Worm (Caenorhabditis elegans) whole organism, L4 larva: Measurements from ENCODE around the gene dhs-12.

Source experiments
- D1046.2 ChIP-seq: fragments of 200-800 bp; sonication (Bioruptor generic); IDR thresholded peaks from 2 replicates; pipeline ENCODE4 v1.3.6; 2022; ENCODE audit warnings: missing genetic modification characterization, missing compliant biosample characterization
- F26F4.8 ChIP-seq: fragments of 200-800 bp; sonication (Bioruptor generic); conservative IDR thresholded peaks from 2 replicates; pipeline ENCODE4 v1.3.6; 2022; ENCODE audit warnings: missing genetic modification characterization, missing compliant biosample characterization
- F44E2.7 ChIP-seq: fragments of 200-800 bp; sonication (Bioruptor generic); IDR thresholded peaks from 2 replicates; pipeline ENCODE4 v2.1.2; 2022; ENCODE audit warnings: missing genetic modification characterization, missing compliant biosample characterization
- F49E8.2 ChIP-seq: sonication (generic microtip); optimal IDR thresholded peaks from 2 replicates; lab custom pipeline; 2016; ENCODE audit warnings: missing compliant biosample characterization, mild to moderate bottlenecking, missing genetic modification characterization, borderline replicate concordance
- T20F7.1 ChIP-seq: fragments of 200-800 bp; sonication (Bioruptor generic); optimal IDR thresholded peaks from 2 replicates; lab custom pipeline; 2018; ENCODE audit warnings: mild to moderate bottlenecking, missing genetic modification characterization, missing compliant biosample characterization
- Y105C5A.15 ChIP-seq: fragments of 200-800 bp; sonication (Bioruptor generic); IDR thresholded peaks from 2 replicates; pipeline ENCODE4 v1.3.6; 2022; ENCODE audit warnings: missing genetic modification characterization, missing compliant biosample characterization
- Y75B8A.6 ChIP-seq: fragments of 200-800 bp; sonication (Bioruptor generic); IDR thresholded peaks from 2 replicates; pipeline ENCODE4 v1.3.6; 2022; ENCODE audit warnings: missing genetic modification reagents, missing genetic modification characterization, missing compliant biosample characterization
- ZK337.2 ChIP-seq: fragments of 200-800 bp; sonication (Bioruptor generic); IDR thresholded peaks from 2 replicates; pipeline ENCODE4 v1.3.6; 2022; ENCODE audit warnings: missing genetic modification reagents, missing genetic modification characterization, missing compliant biosample characterization
- ZK546.5 ChIP-seq, 2 experiments: sonication (generic microtip); optimal IDR thresholded peaks; 2 replicates each; lab custom pipeline; 2017; ENCODE audit warnings: missing biosample characterization in 2 of 2, missing genetic modification characterization in 2 of 2
- aha-1 ChIP-seq: fragments of 150-350 bp; peaks from one replicate; lab custom pipeline; 2014; ENCODE audit warnings: missing biosample characterization, missing genetic modification characterization
- aly-2 ChIP-seq: sonication (generic microtip); optimal IDR thresholded peaks from 2 replicates; lab custom pipeline; 2018; ENCODE audit warnings: missing biosample characterization, missing genetic modification characterization
- ama-1 ChIP-seq: fragments of 150-350 bp; optimal IDR thresholded peaks from 2 replicates; lab custom pipeline; 2014; ENCODE audit warnings: inconsistent platforms, mixed read lengths
- arid-1 ChIP-seq: fragments of 200-800 bp; sonication (Bioruptor generic); conservative IDR thresholded peaks from 2 replicates; pipeline ENCODE4 v1.3.6; 2022; ENCODE audit warnings: missing genetic modification reagents, missing genetic modification characterization, missing compliant biosample characterization
- ceh-20 ChIP-seq: fragments of 200-800 bp; sonication (Bioruptor generic); IDR thresholded peaks from 2 replicates; pipeline ENCODE4 v1.3.6; 2022; ENCODE audit warnings: missing genetic modification reagents, missing genetic modification characterization, missing compliant biosample characterization
- ceh-44 ChIP-seq: fragments of 200-800 bp; sonication (Bioruptor generic); IDR thresholded peaks from 2 replicates; pipeline ENCODE4 v1.3.6; 2022; ENCODE audit warnings: missing genetic modification reagents, missing genetic modification characterization, missing compliant biosample characterization
- ceh-62 ChIP-seq: sonication (generic microtip); optimal IDR thresholded peaks from 2 replicates; lab custom pipeline; 2017; ENCODE audit warnings: missing biosample characterization, missing genetic modification characterization
- cey-2 ChIP-seq: sonication (generic microtip); optimal IDR thresholded peaks from 3 replicates; lab custom pipeline; 2017; ENCODE audit warnings: missing genetic modification characterization, mild to moderate bottlenecking, missing compliant biosample characterization, antibody characterized with exemption, borderline replicate concordance; ENCODE audit not compliant: insufficient read depth
- ctbp-1 ChIP-seq: fragments of 200-800 bp; sonication (Bioruptor generic); IDR thresholded peaks from 2 replicates; pipeline ENCODE4 v1.3.6; 2022; ENCODE audit warnings: missing genetic modification reagents, missing genetic modification characterization, missing compliant biosample characterization
- daf-12 ChIP-seq: fragments of 150-350 bp; optimal IDR thresholded peaks from 2 replicates; lab custom pipeline; 2014; ENCODE audit warnings: missing biosample characterization, missing genetic modification reagents, missing genetic modification characterization
- daf-8 ChIP-seq: fragments of 200-800 bp; sonication (Bioruptor generic); IDR thresholded peaks from 2 replicates; pipeline ENCODE4 v1.3.6; 2022; ENCODE audit warnings: missing genetic modification characterization, missing compliant biosample characterization
- dmd-6 ChIP-seq: fragments of 200-800 bp; sonication (Bioruptor generic); IDR thresholded peaks from 2 replicates; pipeline ENCODE4 v1.3.6; 2022; ENCODE audit warnings: missing genetic modification reagents, missing genetic modification characterization, missing compliant biosample characterization
- dpl-1 ChIP-seq: fragments of 150-350 bp; optimal IDR thresholded peaks from 2 replicates; lab custom pipeline; 2014; ENCODE audit warnings: missing biosample characterization, missing genetic modification reagents, missing genetic modification characterization
- dve-1 ChIP-seq: sonication (generic microtip); optimal IDR thresholded peaks from 2 replicates; lab custom pipeline; 2017; ENCODE audit warnings: antibody characterized with exemption, mild to moderate bottlenecking, missing genetic modification characterization, missing compliant biosample characterization; ENCODE audit not compliant: insufficient read depth
- egl-27 ChIP-seq: sonication (generic microtip); optimal IDR thresholded peaks from 3 replicates; lab custom pipeline; 2017; ENCODE audit warnings: missing biosample characterization, missing genetic modification reagents, missing genetic modification characterization
- gei-8 ChIP-seq: fragments of 200-800 bp; sonication (Bioruptor generic); optimal IDR thresholded peaks from 2 replicates; lab custom pipeline; 2018; ENCODE audit warnings: mild to moderate bottlenecking, missing genetic modification characterization, missing compliant biosample characterization
- hlh-30 ChIP-seq: sonication (generic microtip); optimal IDR thresholded peaks from 2 replicates; lab custom pipeline; 2017; ENCODE audit warnings: antibody characterized with exemption, mild to moderate bottlenecking, missing genetic modification characterization, missing compliant biosample characterization; ENCODE audit not compliant: insufficient read depth
- lin-13 ChIP-seq: fragments of 150-350 bp; optimal IDR thresholded peaks from 2 replicates; lab custom pipeline; 2014; ENCODE audit warnings: missing biosample characterization, missing genetic modification reagents, missing genetic modification characterization
- lin-15B ChIP-seq: fragments of 150-350 bp; sonication (generic microtip); optimal IDR thresholded peaks from 3 replicates; lab custom pipeline; 2014; ENCODE audit warnings: missing biosample characterization, missing genetic modification characterization
- lin-38 ChIP-seq: fragments of 200-800 bp; sonication (Bioruptor generic); IDR thresholded peaks from 2 replicates; pipeline ENCODE4 v1.3.6; 2022; ENCODE audit warnings: missing genetic modification reagents, missing genetic modification characterization, missing compliant biosample characterization
- lir-3 ChIP-seq: sonication (generic microtip); optimal IDR thresholded peaks from 2 replicates; lab custom pipeline; 2016; ENCODE audit warnings: mild to moderate bottlenecking, missing genetic modification characterization, missing compliant biosample characterization
- mdt-29 ChIP-seq: fragments of 200-800 bp; sonication (Bioruptor generic); IDR thresholded peaks from 2 replicates; pipeline ENCODE4 v1.3.6; 2022; ENCODE audit warnings: missing genetic modification reagents, missing genetic modification characterization, missing compliant biosample characterization
- mes-2 ChIP-seq: sonication (generic microtip); optimal IDR thresholded peaks from 2 replicates; lab custom pipeline; 2016; ENCODE audit warnings: missing genotype, mild to moderate bottlenecking, missing genetic modification characterization, missing compliant biosample characterization; ENCODE audit not compliant: poor library complexity, severe bottlenecking
- nhr-10 ChIP-seq: fragments of 150-350 bp; optimal IDR thresholded peaks from 2 replicates; lab custom pipeline; 2014; ENCODE audit warnings: missing biosample characterization, missing genetic modification characterization
- nhr-11 ChIP-seq: fragments of 150-350 bp; optimal IDR thresholded peaks from 2 replicates; lab custom pipeline; 2014; ENCODE audit warnings: missing biosample characterization, missing genetic modification characterization
- nhr-111 ChIP-seq: fragments of 200-800 bp; sonication (Bioruptor generic); optimal IDR thresholded peaks from 2 replicates; lab custom pipeline; 2018; ENCODE audit warnings: mild to moderate bottlenecking, missing genetic modification characterization, missing compliant biosample characterization
- nhr-25 ChIP-seq: sonication (generic microtip); optimal IDR thresholded peaks from 2 replicates; lab custom pipeline; 2017; ENCODE audit warnings: missing genetic modification characterization, mild to moderate bottlenecking, missing compliant biosample characterization, antibody characterized with exemption, moderate library complexity, borderline replicate concordance; ENCODE audit not compliant: insufficient read depth
- nhr-28 ChIP-seq: fragments of 150-350 bp; optimal IDR thresholded peaks from 2 replicates; lab custom pipeline; 2014; ENCODE audit warnings: missing biosample characterization, missing genetic modification characterization
- nhr-76 ChIP-seq: fragments of 150-350 bp; optimal IDR thresholded peaks from 2 replicates; lab custom pipeline; 2014; ENCODE audit warnings: missing biosample characterization, missing genetic modification characterization
- nhr-77 ChIP-seq: fragments of 150-350 bp; optimal IDR thresholded peaks from 2 replicates; lab custom pipeline; 2014; ENCODE audit warnings: missing biosample characterization, missing genetic modification characterization
- pha-4 ChIP-seq, 2 experiments: fragments of 150-350 bp in 1 of 2; fragments of 200-800 bp in 1 of 2; sonication (Bioruptor generic) in 1 of 2; IDR thresholded peaks in 1 of 2; optimal IDR thresholded peaks in 1 of 2; 2 replicates each; pipeline versions ENCODE4 v1.3.6 to Lab custom; 2014 to 2022; ENCODE audit warnings: missing genetic modification characterization in 2 of 2, missing genetic modification reagents in 2 of 2, missing biosample characterization in 1 of 2, missing compliant biosample characterization in 1 of 2
- php-3 ChIP-seq: fragments of 200-800 bp; sonication (Bioruptor generic); IDR thresholded peaks from 2 replicates; pipeline ENCODE4 v1.3.6; 2022; ENCODE audit warnings: missing genetic modification reagents, missing genetic modification characterization, missing compliant biosample characterization
- pqm-1 ChIP-seq: sonication (generic microtip); optimal IDR thresholded peaks from 2 replicates; lab custom pipeline; 2017; ENCODE audit warnings: missing biosample characterization, missing genetic modification characterization
- rbr-2 ChIP-seq: sonication (generic microtip); optimal IDR thresholded peaks from 2 replicates; lab custom pipeline; 2016; ENCODE audit warnings: missing genotype, missing genetic modification characterization, missing compliant biosample characterization
- set-16 ChIP-seq: fragments of 200-800 bp; sonication (Bioruptor generic); IDR thresholded peaks from 2 replicates; pipeline ENCODE4 v1.3.6; 2022; ENCODE audit warnings: missing genetic modification reagents, missing genetic modification characterization, missing compliant biosample characterization
- snpc-4 ChIP-seq: fragments of 150-350 bp; optimal IDR thresholded peaks from 2 replicates; lab custom pipeline; 2014; ENCODE audit warnings: missing biosample characterization, missing genetic modification characterization
- spr-1 ChIP-seq: sonication (generic microtip); optimal IDR thresholded peaks from 2 replicates; lab custom pipeline; 2016; ENCODE audit warnings: mild to moderate bottlenecking, missing genetic modification characterization, missing compliant biosample characterization
- spr-3 ChIP-seq: fragments of 200-800 bp; sonication (Bioruptor generic); optimal IDR thresholded peaks from 2 replicates; lab custom pipeline; 2018; ENCODE audit warnings: mild to moderate bottlenecking, missing genetic modification characterization, missing compliant biosample characterization
- tag-97 ChIP-seq: fragments of 200-800 bp; sonication (Bioruptor generic); IDR thresholded peaks from 2 replicates; pipeline ENCODE4 v1.3.6; 2022; ENCODE audit warnings: missing genetic modification characterization, missing compliant biosample characterization
- tra-1 ChIP-seq: fragments of 200-800 bp; sonication (Bioruptor generic); IDR thresholded peaks from 2 replicates; pipeline ENCODE4 v1.3.6; 2022; ENCODE audit warnings: missing genetic modification reagents, missing genetic modification characterization, missing compliant biosample characterization
- zip-2 ChIP-seq: fragments of 150-350 bp; optimal IDR thresholded peaks from 2 replicates; lab custom pipeline; 2014; ENCODE audit warnings: missing biosample characterization, missing genetic modification characterization
- ztf-7 ChIP-seq: fragments of 150-350 bp; optimal IDR thresholded peaks from 2 replicates; lab custom pipeline; 2014; ENCODE audit warnings: missing biosample characterization, missing genetic modification characterization

The dhs-12 gene

DNA sequence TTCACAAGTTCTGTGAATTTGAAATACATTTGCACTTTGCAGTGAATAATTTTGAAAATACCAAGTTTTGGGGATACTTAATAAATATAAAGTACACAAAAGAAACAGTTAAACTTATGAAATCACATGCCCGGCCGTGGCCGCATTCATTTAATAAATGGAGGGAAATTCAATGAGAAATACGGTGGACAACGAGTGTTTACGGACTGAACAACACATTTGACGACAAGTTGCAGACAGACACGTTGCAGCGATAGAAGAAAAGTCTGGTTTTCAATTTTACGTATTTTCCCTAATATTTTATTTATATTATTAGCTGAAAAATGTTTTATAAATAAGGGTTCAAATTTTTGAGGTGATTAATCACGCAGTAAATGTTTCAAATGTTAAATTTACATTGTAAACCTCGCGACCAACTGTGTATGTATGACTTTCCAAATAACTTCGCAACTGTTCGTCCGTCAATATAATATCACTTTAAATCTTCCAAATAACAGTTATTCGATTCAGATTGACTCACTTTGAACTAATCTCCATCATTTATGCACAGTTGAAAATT lies 9.3 kb downstream of the dhs-12 start, which contains the start of gene copg-1 (continued):
- no peak for TF ChIP-seq D1046.2
- TF ChIP-seq F49E8.2: no peak
- peak; percentile 77 for TF ChIP-seq mes-2 (tag; lab: Kevin White, UChicago)
- no peak for TF ChIP-seq ama-1
- TF ChIP-seq tra-1 (GFP tag; lab: Robert Waterston, UW): no peak
- no peak for TF ChIP-seq egl-27
- TF ChIP-seq aly-2 (tag; lab: Kevin White, UChicago): no peak
- no peak for TF ChIP-seq set-16 (GFP tag; lab: Robert Waterston, UW)
- TF ChIP-seq nhr-11 (tag; lab: Kevin White, UChicago): no peak
- TF ChIP-seq ctbp-1 (GFP tag; lab: Robert Waterston, UW): 0 out of 2 replicates have a peak, but pooled peaks have one; percentile 16
- no peak for TF ChIP-seq arid-1 (GFP tag; lab: Robert Waterston, UW)
- peak; percentile 42 for TF ChIP-seq lin-13 (GFP tag; lab: Kevin White, UChicago)
- no peak for TF ChIP-seq F26F4.8 (GFP tag; lab: Robert Waterston, UW)
- TF ChIP-seq nhr-10: no peak
- TF ChIP-seq lin-15B (tag; lab: Kevin White, UChicago): no peak
- TF ChIP-seq lin-38 (GFP tag; lab: Robert Waterston, UW): peak; percentile 39; the same call in 1 of the 2 replicates
- TF ChIP-seq ZK337.2 (GFP tag; lab: Robert Waterston, UW): no peak
- peak; percentile 80 for TF ChIP-seq hlh-30 (tag; lab: Kevin White, UChicago)
- TF ChIP-seq rbr-2 (tag; lab: Kevin White, UChicago): peak; percentile 19
- no peak for TF ChIP-seq pha-4 (GFP tag; IDR thresholded peaks at IDR 0.05; lab: Robert Waterston, UW)
- TF ChIP-seq pha-4 (tag; optimal IDR thresholded peaks at IDR 0.05; lab: Kevin White, UChicago): no peak
- peak; percentile 52 for TF ChIP-seq T20F7.1 (GFP tag; lab: Kevin White, UChicago)
- TF ChIP-seq nhr-28: peak; percentile 28
- no peak for TF ChIP-seq spr-1 (tag; lab: Kevin White, UChicago)
- TF ChIP-seq ZK546.5 (tag; optimal IDR thresholded peaks at IDR 0.05; lab: Kevin White, UChicago): no peak
- TF ChIP-seq daf-12 (tag; lab: Kevin White, UChicago): no peak
- no peak for TF ChIP-seq Y75B8A.6
- no peak for TF ChIP-seq Y105C5A.15
- TF ChIP-seq dve-1 (tag; lab: Kevin White, UChicago): peak; percentile 39
- no peak for TF ChIP-seq zip-2 (tag; lab: Kevin White, UChicago)
- TF ChIP-seq php-3 (GFP tag; lab: Robert Waterston, UW): no peak
- no peak for TF ChIP-seq F44E2.7 (GFP tag; lab: Robert Waterston, UW)
- TF ChIP-seq aha-1 (tag; lab: Kevin White, UChicago): peak; percentile 74
- no peak for TF ChIP-seq lir-3 (tag; lab: Kevin White, UChicago)
- no peak for TF ChIP-seq tag-97
- TF ChIP-seq gei-8: no peak
- TF ChIP-seq dpl-1 (GFP tag; lab: Kevin White, UChicago): peak; percentile 55
- TF ChIP-seq nhr-77: no peak
- no peak for TF ChIP-seq snpc-4 (tag; lab: Kevin White, UChicago)
- no peak for TF ChIP-seq nhr-76 (tag; lab: Kevin White, UChicago)
- no peak for TF ChIP-seq ceh-20
- 0 out of 2 replicates have a peak, but pooled peaks have one; percentile 7 for TF ChIP-seq dmd-6 (GFP tag; lab: Robert Waterston, UW)
- no peak for TF ChIP-seq spr-3
- TF ChIP-seq pqm-1 (tag; lab: Kevin White, UChicago): no peak
- TF ChIP-seq nhr-25 (tag; lab: Kevin White, UChicago): no peak
- no peak for TF ChIP-seq ztf-7 (tag; lab: Kevin White, UChicago)
- no peak for TF ChIP-seq ceh-62 (tag; lab: Kevin White, UChicago)
- TF ChIP-seq cey-2: no peak
- no peak for TF ChIP-seq mdt-29 (GFP tag; lab: Robert Waterston, UW)
- TF ChIP-seq ceh-44 (GFP tag; lab: Robert Waterston, UW): no peak
- no peak for TF ChIP-seq daf-8 (GFP tag; lab: Robert Waterston, UW)
- TF ChIP-seq nhr-111 (GFP tag; lab: Kevin White, UChicago): no peak
